Worm (Caenorhabditis elegans) whole organism, early embryonic: ENCODE results near the gene npp-24.

Experiments used
- B0310.2 ChIP-seq: sonication (generic microtip); optimal IDR thresholded peaks from 2 replicates; lab custom pipeline; 2016; ENCODE audit warnings: mild to moderate bottlenecking, missing genetic modification characterization, missing compliant biosample characterization
- F13C5.2 ChIP-seq: sonication (generic microtip); optimal IDR thresholded peaks from 2 replicates; lab custom pipeline; 2017; ENCODE audit warnings: mild to moderate bottlenecking, missing genetic modification characterization, inconsistent platforms, missing compliant biosample characterization
- aly-1 ChIP-seq: sonication (generic microtip); optimal IDR thresholded peaks from 2 replicates; lab custom pipeline; 2016; ENCODE audit warnings: missing genetic modification characterization, missing compliant biosample characterization
- ama-1 ChIP-seq: fragments of 150-350 bp; optimal IDR thresholded peaks from 2 replicates; lab custom pipeline; 2014
- ceh-13 ChIP-seq: fragments of 200-800 bp; sonication (Bioruptor generic); optimal IDR thresholded peaks from 2 replicates; lab custom pipeline; 2018; ENCODE audit warnings: mild to moderate bottlenecking, missing genetic modification characterization, missing compliant biosample characterization
- ceh-36 ChIP-seq: sonication (generic microtip); optimal IDR thresholded peaks from 2 replicates; lab custom pipeline; 2016; ENCODE audit warnings: missing genetic modification characterization, inconsistent platforms, missing compliant biosample characterization
- ets-7 ChIP-seq: sonication (generic microtip); optimal IDR thresholded peaks from 2 replicates; lab custom pipeline; 2016; ENCODE audit warnings: missing genotype, missing genetic modification characterization, missing compliant biosample characterization
- flt-1 ChIP-seq: fragments of 200-800 bp; sonication (Bioruptor generic); IDR thresholded peaks from 2 replicates; pipeline ENCODE4 v1.3.6; 2022; ENCODE audit warnings: missing genetic modification characterization, missing compliant biosample characterization
- hmbx-1 ChIP-seq: sonication (generic microtip); optimal IDR thresholded peaks from 2 replicates; lab custom pipeline; 2016; ENCODE audit warnings: mild to moderate bottlenecking, missing genetic modification characterization, missing compliant biosample characterization
- hmg-4 ChIP-seq: fragments of 200-800 bp; sonication (Bioruptor generic); optimal IDR thresholded peaks from 2 replicates; lab custom pipeline; 2018; ENCODE audit warnings: mild to moderate bottlenecking, missing genetic modification characterization, missing compliant biosample characterization
- hnd-1 ChIP-seq: sonication (generic microtip); optimal IDR thresholded peaks from 2 replicates; lab custom pipeline; 2016; ENCODE audit warnings: missing genetic modification characterization, missing compliant biosample characterization
- pes-1 ChIP-seq: fragments of 200-800 bp; sonication (Bioruptor generic); IDR thresholded peaks from 2 replicates; pipeline ENCODE4 v1.3.6; 2022; ENCODE audit warnings: missing genetic modification reagents, missing genetic modification characterization, missing compliant biosample characterization
- scrt-1 ChIP-seq: fragments of 200-800 bp; sonication (Bioruptor generic); IDR thresholded peaks from 2 replicates; pipeline ENCODE4 v1.3.6; 2022; ENCODE audit warnings: missing genetic modification characterization, missing compliant biosample characterization
- sea-1 ChIP-seq: fragments of 200-800 bp; sonication (Bioruptor generic); conservative IDR thresholded peaks from 2 replicates; pipeline ENCODE4 v1.3.6; 2022; ENCODE audit warnings: missing genetic modification characterization, missing compliant biosample characterization
- tbx-11 ChIP-seq: fragments of 200-800 bp; sonication (Bioruptor generic); IDR thresholded peaks from 2 replicates; pipeline ENCODE4 v1.3.6; 2022; ENCODE audit warnings: missing genetic modification characterization, missing compliant biosample characterization
- tbx-37 ChIP-seq: fragments of 200-800 bp; sonication (Bioruptor generic); conservative IDR thresholded peaks from 2 replicates; pipeline ENCODE4 v1.3.6; 2022; ENCODE audit warnings: missing genetic modification reagents, missing genetic modification characterization, missing compliant biosample characterization
- tra-4 ChIP-seq: sonication (generic microtip); optimal IDR thresholded peaks from 2 replicates; lab custom pipeline; 2017; ENCODE audit warnings: missing genetic modification characterization, missing compliant biosample characterization

Gene npp-24

DNA sequence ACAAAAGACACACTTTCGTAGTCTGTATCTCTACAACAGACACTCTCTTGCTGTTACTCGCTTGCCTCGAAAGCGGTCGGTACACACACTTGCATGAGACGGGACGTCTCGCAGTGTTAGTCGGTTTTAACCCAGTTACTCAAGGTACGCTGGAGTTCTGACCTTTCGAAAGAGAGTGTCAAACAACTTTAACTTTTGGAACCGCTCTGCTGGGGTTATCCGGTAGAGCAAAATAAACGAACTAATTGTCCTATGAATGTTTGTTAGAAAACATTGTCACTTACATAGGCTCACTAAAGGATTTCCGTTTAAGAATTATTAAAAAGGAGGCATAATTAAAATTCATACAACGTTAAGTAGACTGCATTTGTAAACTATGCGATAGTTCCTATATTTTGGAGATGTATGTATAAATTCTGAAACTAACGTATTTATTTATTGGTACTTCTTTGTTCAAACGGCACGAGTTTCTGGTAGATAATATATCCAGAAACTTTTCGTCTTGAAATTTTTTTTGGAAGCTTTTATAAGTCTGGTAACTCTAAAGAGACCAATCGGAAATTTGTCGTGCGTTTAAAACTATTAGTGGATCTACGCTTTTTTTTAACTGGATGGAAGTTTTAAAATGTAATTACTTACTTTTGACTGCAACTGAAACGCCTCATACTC is 37.9 kb downstream of the npp-24 start:
- TF ChIP-seq hnd-1 (peak; percentile 59), tra-4 (peak; percentile 88), sea-1 (GFP tag; lab: Robert Waterston, UW) (peak; percentile 90), tbx-11 (peak; percentile 85), scrt-1 (peak; percentile 78), ama-1 (peak; percentile 100), ets-7 (tag; lab: Kevin White, UChicago) (peak; percentile 77), F13C5.2 (tag; lab: Kevin White, UChicago) (peak; percentile 95), hmbx-1 (tag; lab: Kevin White, UChicago) (peak; percentile 83), pes-1 (GFP tag; lab: Robert Waterston, UW) (peak; percentile 78), B0310.2 (tag; lab: Kevin White, UChicago) (peak; percentile 91), flt-1 (GFP tag; lab: Robert Waterston, UW) (peak; percentile 60; the same call in 1 of the 2 replicates), aly-1 (tag; lab: Kevin White, UChicago) (no peak), ceh-13 (GFP tag; lab: Kevin White, UChicago) (peak; percentile 30), hmg-4 (GFP tag; lab: Kevin White, UChicago) (peak; percentile 90), ceh-36 (peak; percentile 85), tbx-37 (GFP tag; lab: Robert Waterston, UW) (peak; percentile 59)

ce11 chrII:5544145-5544515 is 38.5 kb downstream of the npp-24 start:
- TF ChIP-seq sea-1 (GFP tag; lab: Robert Waterston, UW) (no peak), aly-1 (tag; lab: Kevin White, UChicago) (no peak), ceh-36 (no peak), B0310.2 (tag; lab: Kevin White, UChicago) (no peak), scrt-1 (no peak), ets-7 (tag; lab: Kevin White, UChicago) (no peak), ama-1 (no peak), tbx-11 (no peak)

DNA sequence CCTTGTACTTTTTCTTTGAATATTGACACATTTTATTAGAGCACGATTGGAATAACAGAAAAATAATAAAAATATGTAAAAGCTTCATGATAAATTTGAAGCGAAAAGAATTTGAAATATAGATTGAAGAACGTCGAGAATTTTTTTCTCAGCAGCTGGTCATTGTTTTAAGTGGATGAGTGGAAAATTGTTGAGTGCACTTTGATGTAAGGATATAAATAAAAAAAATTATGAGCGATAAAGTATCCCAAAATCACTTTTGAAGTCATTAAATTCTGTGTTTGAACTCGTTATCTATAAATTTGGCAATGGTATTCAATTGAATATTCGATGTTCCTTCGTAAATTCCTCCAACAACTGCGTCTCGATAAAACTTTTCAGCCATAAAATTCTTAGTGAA is 39.1 kb downstream of the npp-24 start, which contains the start of gene ins-13:
ins-13 (minus strand) TSS at position 101 of the 400 bp plus-strand sequence.
- TF ChIP-seq tbx-37 (GFP tag; lab: Robert Waterston, UW), result no peak
- no peak for TF ChIP-seq ceh-13 (GFP tag; lab: Kevin White, UChicago)
- no peak for TF ChIP-seq aly-1 (tag; lab: Kevin White, UChicago)
- no peak for TF ChIP-seq scrt-1
- no peak for TF ChIP-seq tbx-11
- TF ChIP-seq F13C5.2 (tag; lab: Kevin White, UChicago), result no peak
- no peak for TF ChIP-seq pes-1 (GFP tag; lab: Robert Waterston, UW)
- no peak for TF ChIP-seq sea-1 (GFP tag; lab: Robert Waterston, UW)
- TF ChIP-seq tra-4, result no peak
- TF ChIP-seq ets-7 (tag; lab: Kevin White, UChicago), result no peak
- TF ChIP-seq hmg-4 (GFP tag; lab: Kevin White, UChicago), result no peak
- no peak for TF ChIP-seq hnd-1
- TF ChIP-seq ceh-36, result no peak
- TF ChIP-seq B0310.2 (tag; lab: Kevin White, UChicago), result no peak
- no peak for TF ChIP-seq ama-1
- no peak for TF ChIP-seq flt-1 (GFP tag; lab: Robert Waterston, UW)
- no peak for TF ChIP-seq hmbx-1 (tag; lab: Kevin White, UChicago)

ce11 chrII:5547442-5547894 is 41.8 kb downstream of the npp-24 start, which contains the start of gene acdh-2:
Gene acdh-2, minus strand, starts transcription at chrII:5547492.
- TF ChIP-seq F13C5.2 (tag; lab: Kevin White, UChicago) (no peak), tra-4 (no peak), flt-1 (GFP tag; lab: Robert Waterston, UW) (no peak), ceh-13 (GFP tag; lab: Kevin White, UChicago) (no peak), hmbx-1 (tag; lab: Kevin White, UChicago) (no peak), pes-1 (GFP tag; lab: Robert Waterston, UW) (no peak), hnd-1 (no peak), aly-1 (tag; lab: Kevin White, UChicago) (no peak), ama-1 (no peak), tbx-37 (GFP tag; lab: Robert Waterston, UW) (no peak), hmg-4 (GFP tag; lab: Kevin White, UChicago) (no peak), tbx-11 (no peak), sea-1 (GFP tag; lab: Robert Waterston, UW) (no peak), B0310.2 (tag; lab: Kevin White, UChicago) (no peak), scrt-1 (no peak), ets-7 (tag; lab: Kevin White, UChicago) (no peak), ceh-36 (no peak)

DNA sequence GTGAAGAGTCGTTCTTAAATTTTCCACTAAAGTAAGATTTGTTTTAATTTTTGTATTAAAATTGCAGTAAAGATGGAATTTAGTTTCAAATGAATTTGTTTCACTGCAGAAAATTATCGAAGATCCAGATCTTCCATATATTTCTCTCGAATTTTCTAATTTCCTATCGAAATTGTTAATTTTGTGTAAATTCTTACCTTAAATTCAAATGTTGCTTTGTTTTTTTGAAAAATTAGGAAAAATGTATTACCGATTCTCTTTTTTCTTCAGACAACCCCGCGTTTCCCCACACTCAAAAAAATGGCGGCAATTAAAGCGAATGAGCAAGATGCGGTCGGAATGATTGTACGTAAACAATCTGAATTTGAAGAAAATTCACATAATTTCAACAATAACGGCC is 44.1 kb downstream of the npp-24 start, which contains the start of gene C17C3.6:
C17C3.6 (plus strand) TSS at position 301 of the 400 bp plus-strand sequence.
- TF ChIP-seq B0310.2 (tag; lab: Kevin White, UChicago), result no peak
- TF ChIP-seq scrt-1, result no peak
- TF ChIP-seq tra-4, result no peak
- no peak for TF ChIP-seq pes-1 (GFP tag; lab: Robert Waterston, UW)
- no peak for TF ChIP-seq hnd-1
- TF ChIP-seq ets-7 (tag; lab: Kevin White, UChicago), result no peak
- TF ChIP-seq aly-1 (tag; lab: Kevin White, UChicago), result no peak
- TF ChIP-seq flt-1 (GFP tag; lab: Robert Waterston, UW), result no peak
- TF ChIP-seq tbx-37 (GFP tag; lab: Robert Waterston, UW), result no peak
- no peak for TF ChIP-seq F13C5.2 (tag; lab: Kevin White, UChicago)
- TF ChIP-seq ceh-13 (GFP tag; lab: Kevin White, UChicago), result no peak
- TF ChIP-seq sea-1 (GFP tag; lab: Robert Waterston, UW), result no peak
- TF ChIP-seq hmg-4 (GFP tag; lab: Kevin White, UChicago), result no peak
- no peak for TF ChIP-seq ama-1
- no peak for TF ChIP-seq hmbx-1 (tag; lab: Kevin White, UChicago)
- no peak for TF ChIP-seq ceh-36
- TF ChIP-seq tbx-11, result no peak

- TF ChIP-seq ceh-36 (no peak), B0310.2 (tag; lab: Kevin White, UChicago) (no peak), tra-4 (no peak), sea-1 (GFP tag; lab: Robert Waterston, UW) (no peak), scrt-1 (no peak), ets-7 (tag; lab: Kevin White, UChicago) (no peak), tbx-37 (GFP tag; lab: Robert Waterston, UW) (no peak), F13C5.2 (tag; lab: Kevin White, UChicago) (no peak), pes-1 (GFP tag; lab: Robert Waterston, UW) (no peak), flt-1 (GFP tag; lab: Robert Waterston, UW) (no peak), aly-1 (tag; lab: Kevin White, UChicago) (no peak), ceh-13 (GFP tag; lab: Kevin White, UChicago) (no peak)
These were observed 45.8 kb downstream of the npp-24 start, which contains the start of gene C17C3.5 for ce11 chrII:5551517-5551916. Gene C17C3.5, plus strand, starts transcription at chrII:5551817.
